Worm (Caenorhabditis elegans) whole organism, L4/young adult: Measurements from ENCODE around the gene irld-45.

Experiments used
- W03F9.2 ChIP-seq: fragments of 150-350 bp; optimal IDR thresholded peaks from 2 replicates; lab custom pipeline; 2014; ENCODE audit warnings: missing biosample characterization, missing genetic modification characterization
- dao-5 ChIP-seq: sonication (generic microtip); optimal IDR thresholded peaks from 2 replicates; lab custom pipeline; 2016; ENCODE audit warnings: missing genotype, missing genetic modification characterization, moderate library complexity, missing compliant biosample characterization
- him-1 ChIP-seq: sonication (generic microtip); optimal IDR thresholded peaks from 2 replicates; lab custom pipeline; 2016; ENCODE audit warnings: missing genotype, missing genetic modification reagents, missing genetic modification characterization, missing compliant biosample characterization

The irld-45 gene

DNA sequence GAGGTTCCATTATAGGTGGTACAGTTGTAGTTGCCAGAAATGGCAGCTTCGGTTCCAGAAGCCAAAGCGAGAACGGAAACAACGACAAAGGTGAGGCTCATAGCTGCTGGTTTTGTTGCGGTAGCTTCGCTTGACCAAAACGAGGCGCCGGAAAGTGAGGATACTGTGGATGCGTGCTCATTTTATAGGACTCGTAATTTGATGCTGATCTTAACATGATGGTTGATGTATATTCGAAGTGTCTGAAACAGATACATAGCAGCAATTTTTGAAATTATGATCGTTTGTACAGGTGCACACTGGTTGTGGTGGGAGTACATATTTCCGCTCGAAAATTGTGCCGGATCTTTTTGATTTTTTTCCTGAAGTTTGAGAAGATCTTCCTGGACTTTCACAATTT, 17.0 kb upstream of the irld-45 start, which contains the start of gene Y46H3D.8:
Gene Y46H3D.8, minus strand, starts transcription at position 101 of the 400 bp plus-strand sequence.
- TF ChIP-seq him-1 (tag; lab: Kevin White, UChicago) (no peak), W03F9.2 (tag; lab: Kevin White, UChicago) (no peak), dao-5 (no peak)

DNA sequence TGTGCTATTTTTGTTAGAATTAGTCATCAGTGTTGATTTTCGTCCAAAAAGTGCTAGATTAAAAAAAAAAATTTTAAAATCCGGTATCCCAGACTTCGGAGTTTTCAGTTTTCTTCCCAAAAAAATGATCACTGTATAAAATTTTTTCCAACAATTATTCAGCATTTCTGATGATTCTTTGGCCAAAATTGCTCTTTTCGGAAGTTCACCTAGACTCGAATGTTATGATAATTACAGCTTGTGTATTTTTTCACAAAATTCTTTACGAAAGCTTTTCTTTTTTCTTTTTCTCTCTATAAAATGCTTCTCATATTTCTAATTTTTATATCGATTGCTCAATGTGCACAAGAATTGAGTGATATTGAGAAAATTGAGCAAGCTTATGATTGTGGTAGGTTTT, 16.4 kb upstream of the irld-45 start, which contains the start of gene irld-17:
Gene irld-17, plus strand, starts transcription at position 301 of the 400 bp plus-strand sequence.
- no peak for TF ChIP-seq him-1 (tag; lab: Kevin White, UChicago)
- TF ChIP-seq W03F9.2 (tag; lab: Kevin White, UChicago): no peak
- no peak for TF ChIP-seq dao-5

DNA sequence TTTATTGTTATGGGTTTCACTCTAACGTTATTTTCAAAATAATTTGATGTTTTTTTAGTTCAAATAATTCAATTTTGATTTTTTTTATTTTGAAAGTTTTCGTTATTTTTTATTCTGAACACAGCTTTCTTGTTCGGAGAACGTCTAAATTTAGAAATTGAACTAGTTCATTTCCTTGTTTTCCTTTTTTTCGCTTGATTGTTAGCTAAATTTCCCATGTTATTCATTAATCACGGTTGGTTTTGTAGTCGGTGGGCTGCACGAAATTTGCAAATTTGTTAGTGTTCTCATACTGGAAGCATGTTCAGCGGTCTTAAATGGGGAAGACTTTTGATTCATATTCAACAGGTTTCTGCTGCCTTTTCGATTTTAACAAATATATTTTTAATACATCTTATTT, 12.2 kb upstream of the irld-45 start, which contains the start of gene str-222:
Gene str-222, plus strand, starts transcription at position 301 of the 400 bp plus-strand sequence.
- TF ChIP-seq W03F9.2 (tag; lab: Kevin White, UChicago) (no peak), dao-5 (no peak), him-1 (tag; lab: Kevin White, UChicago) (no peak)

DNA sequence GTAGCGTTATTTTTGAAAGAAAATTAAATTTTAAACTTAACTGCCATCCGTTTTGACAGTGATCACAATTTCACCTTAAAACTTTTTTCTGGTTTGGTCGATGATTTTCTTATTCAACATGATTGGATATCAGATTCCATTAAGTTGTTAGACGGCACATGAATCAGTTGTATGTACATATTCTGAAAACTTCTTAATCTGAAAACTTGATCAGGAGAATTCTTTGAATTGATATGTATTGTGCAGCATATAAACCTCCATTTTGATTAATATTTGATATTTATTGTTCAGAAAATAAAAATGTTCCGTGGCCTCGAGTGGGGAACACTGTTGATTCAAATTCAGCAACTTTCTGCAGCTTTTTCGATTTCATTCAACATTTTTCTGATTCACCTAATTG, 8.1 kb upstream of the irld-45 start, which contains the start of gene str-221:
Gene str-221, plus strand, starts transcription at position 301 of the 400 bp plus-strand sequence.
- TF ChIP-seq him-1 (tag; lab: Kevin White, UChicago): no peak

DNA sequence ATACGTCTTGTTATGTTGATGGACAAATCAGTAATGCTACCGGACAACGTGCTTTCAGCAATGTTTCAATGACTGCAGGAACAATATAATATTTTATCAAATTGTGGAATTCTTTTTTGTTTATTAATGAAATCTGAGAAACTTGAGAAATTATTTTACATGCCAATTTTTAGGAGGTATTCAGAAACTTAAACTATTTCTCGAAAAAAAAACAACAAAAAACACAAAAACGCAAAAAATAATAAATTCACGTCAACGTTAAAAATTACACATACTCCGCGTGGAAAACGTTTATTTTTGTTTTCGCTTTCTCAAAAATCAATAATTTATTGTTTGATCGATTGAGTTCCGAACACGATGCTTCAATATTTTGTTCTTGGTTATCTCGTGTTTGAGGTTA, 5.9 kb upstream of the irld-45 start, which contains the start of gene Y46H3D.1:
Gene Y46H3D.1, plus strand, starts transcription at position 301 of the 400 bp plus-strand sequence.
- TF ChIP-seq him-1 (tag; lab: Kevin White, UChicago) (no peak), dao-5 (no peak), W03F9.2 (tag; lab: Kevin White, UChicago) (no peak)

DNA sequence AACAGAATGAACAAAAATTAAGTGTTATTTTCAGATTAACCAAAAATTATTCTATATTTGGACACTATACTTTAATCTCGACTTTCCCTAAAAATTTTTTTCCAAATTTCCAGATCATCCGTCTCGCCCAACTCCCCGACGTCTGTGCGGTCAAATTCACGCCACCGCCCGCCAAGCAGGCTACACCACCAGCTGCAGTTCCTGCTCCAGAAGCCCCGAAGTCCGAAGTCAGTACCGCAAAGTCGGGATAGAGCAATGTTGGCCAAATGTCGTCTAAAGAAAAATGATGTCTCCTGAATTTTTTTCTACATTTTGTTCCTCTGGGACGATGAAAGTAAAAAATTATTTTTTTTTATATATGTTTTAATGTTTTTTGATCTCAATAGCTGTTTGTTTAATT, 5.3 kb upstream of the irld-45 start:
- no peak for TF ChIP-seq dao-5
- no peak for TF ChIP-seq him-1 (tag; lab: Kevin White, UChicago)
- TF ChIP-seq W03F9.2 (tag; lab: Kevin White, UChicago): no peak

DNA sequence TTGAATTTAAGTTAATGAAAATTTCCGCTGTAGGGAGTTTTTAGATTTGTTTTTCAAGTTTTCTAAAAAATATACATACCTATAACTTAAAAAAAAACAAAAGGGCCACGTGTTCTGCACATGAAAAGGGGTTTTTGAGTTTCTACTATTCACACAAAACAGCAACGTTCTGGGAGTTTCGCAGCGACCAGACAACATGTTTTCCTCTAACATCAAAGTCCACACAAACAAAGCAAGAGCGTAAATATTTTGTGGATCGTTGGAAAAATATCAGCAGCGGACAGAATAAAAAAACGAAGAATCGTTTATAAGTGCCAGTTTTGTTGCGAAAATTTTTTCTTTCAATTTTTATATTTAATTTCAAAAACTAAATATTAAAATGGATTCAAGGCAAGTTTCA, 4.2 kb upstream of the irld-45 start, which contains the start of gene alh-2:
Gene alh-2, plus strand, starts transcription at position 284 of the 400 bp plus-strand sequence.
- TF ChIP-seq him-1 (tag; lab: Kevin White, UChicago) (no peak), dao-5 (no peak), W03F9.2 (tag; lab: Kevin White, UChicago) (no peak)

DNA sequence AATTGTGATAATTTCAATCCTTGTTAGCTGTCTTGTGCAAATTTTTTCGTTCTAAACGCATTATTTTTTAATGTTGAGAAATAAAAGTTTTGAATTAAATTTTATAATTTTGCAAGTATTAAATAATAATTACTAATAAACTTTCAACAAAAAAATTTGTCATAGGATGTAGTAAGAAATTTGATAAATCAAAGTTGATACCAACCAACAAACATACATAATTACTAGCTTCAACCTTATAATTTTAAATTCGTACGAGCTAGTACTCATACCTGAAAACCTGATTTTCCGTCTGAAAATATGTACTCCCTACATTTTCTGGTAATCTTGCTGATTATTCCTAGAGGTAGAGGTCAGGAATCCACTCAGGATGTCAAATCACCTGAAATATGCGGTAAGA, 2.9 kb downstream of the irld-45 start, which contains the start of gene irld-44:
Gene irld-44, plus strand, starts transcription at position 301 of the 400 bp plus-strand sequence.
- no peak for TF ChIP-seq him-1 (tag; lab: Kevin White, UChicago)
- no peak for TF ChIP-seq dao-5
- TF ChIP-seq W03F9.2 (tag; lab: Kevin White, UChicago): no peak

DNA sequence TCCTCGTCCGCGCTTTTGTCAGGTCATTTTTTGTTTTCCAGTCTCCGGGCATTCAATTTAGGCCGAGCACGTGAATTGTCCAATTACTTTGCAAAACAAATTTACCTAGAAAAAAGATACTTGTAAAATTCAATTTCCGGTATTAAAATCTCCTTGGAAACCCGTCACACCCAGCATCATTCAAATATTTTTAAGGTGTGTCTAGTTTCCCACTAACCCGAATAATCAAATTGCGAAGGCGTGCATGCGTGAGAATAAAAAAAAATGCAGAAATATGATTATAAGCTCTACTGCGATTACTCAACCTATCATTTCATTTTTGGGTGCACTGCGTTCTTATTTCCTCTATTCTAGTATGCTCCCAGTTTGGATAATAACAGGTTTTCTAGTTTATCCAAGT, 6.7 kb downstream of the irld-45 start, which contains the start of gene irld-11:
Gene irld-11, plus strand, starts transcription at position 301 of the 400 bp plus-strand sequence.
- no peak for TF ChIP-seq him-1 (tag; lab: Kevin White, UChicago)
- TF ChIP-seq W03F9.2 (tag; lab: Kevin White, UChicago): no peak
- no peak for TF ChIP-seq dao-5

DNA sequence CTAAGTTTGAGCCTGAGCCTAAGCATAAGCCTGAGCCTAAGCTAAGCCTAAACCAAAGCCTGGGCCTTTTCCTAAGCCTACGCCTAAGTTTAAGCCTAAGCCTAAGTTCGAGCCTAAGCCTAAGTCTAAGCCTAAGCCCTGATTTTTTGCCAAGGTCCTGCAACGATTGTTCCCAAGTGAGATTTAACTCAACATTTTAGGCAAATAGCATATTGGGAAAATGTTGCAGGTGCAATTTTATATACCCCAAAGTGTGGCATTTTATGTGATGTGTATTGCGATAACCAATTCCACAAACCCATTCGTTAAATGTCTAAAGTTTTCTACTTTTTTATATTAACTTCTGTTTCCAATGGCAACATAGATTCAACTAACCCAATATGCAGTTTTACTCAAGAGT, 14.2 kb downstream of the irld-45 start, which contains the start of gene irld-40:
Gene irld-40, plus strand, starts transcription at position 301 of the 400 bp plus-strand sequence.
- TF ChIP-seq W03F9.2 (tag; lab: Kevin White, UChicago): no peak
- TF ChIP-seq dao-5: no peak
- TF ChIP-seq him-1 (tag; lab: Kevin White, UChicago): no peak

DNA sequence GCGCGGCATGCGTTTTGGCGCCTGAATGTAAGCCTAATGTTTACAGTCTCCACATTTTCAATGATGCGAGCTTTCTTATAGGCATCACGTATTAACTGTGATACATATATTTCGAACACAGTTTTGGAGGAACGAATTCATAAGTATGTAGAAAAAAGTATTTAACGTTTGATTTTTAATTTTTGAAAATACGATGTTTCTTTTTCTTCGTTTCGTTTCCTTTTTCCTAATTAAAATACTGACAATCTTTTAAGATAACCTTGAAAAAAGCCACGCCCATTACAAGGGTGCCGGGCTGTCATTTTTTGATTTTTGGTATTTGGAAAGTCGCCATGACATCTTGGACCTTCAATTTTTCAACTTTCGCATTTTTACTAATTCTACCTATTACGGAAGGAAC, 16.8 kb downstream of the irld-45 start, which contains the start of gene K04F1.9:
Gene K04F1.9, plus strand, starts transcription at position 301 of the 400 bp plus-strand sequence.
- TF ChIP-seq W03F9.2 (tag; lab: Kevin White, UChicago) (no peak), him-1 (tag; lab: Kevin White, UChicago) (no peak), dao-5 (no peak)

DNA sequence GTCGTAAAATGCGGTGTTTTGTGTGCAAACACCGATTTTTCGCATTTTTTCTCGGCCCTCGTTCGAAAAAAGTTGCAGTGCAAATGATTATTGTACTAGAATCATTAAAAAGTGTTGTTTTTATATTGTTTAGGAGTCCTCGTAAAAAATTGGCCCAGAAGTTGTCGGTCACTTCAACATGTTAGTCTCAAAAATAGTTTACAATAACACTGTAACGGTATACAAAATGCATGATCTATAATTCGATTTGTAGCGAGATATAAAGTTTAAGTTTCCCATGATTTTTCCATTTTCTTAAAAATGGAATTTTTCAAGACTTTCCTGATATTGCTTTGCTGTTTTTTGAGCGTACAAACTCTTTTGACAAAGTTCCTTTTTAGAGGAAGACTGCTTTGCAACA, 18.8 kb downstream of the irld-45 start, which contains the start of gene K04F1.8:
Gene K04F1.8, plus strand, starts transcription at position 301 of the 400 bp plus-strand sequence.
- TF ChIP-seq him-1 (tag; lab: Kevin White, UChicago): no peak
- no peak for TF ChIP-seq dao-5
- no peak for TF ChIP-seq W03F9.2 (tag; lab: Kevin White, UChicago)

DNA sequence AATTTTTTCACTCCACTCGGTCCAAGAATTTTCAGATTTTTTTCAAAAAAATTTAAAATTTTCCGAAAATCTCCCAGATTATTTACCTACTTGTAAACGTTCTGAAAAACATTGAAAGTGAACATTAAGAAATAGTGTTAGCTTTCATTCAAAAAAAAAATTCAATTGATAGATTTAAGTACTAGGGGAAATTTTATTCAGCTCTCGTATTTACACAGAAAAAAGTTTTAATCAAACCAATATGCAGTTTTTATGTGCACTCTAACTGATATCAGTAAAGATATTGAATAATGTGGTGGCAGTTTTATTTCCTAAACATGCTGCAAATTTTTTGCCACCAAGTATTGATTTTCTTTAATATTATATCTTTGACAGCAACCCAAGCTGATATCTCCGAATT, 20.1 kb downstream of the irld-45 start, which contains the start of gene irld-42:
Gene irld-42, plus strand, starts transcription at position 301 of the 400 bp plus-strand sequence.
- no peak for TF ChIP-seq him-1 (tag; lab: Kevin White, UChicago)
- no peak for TF ChIP-seq W03F9.2 (tag; lab: Kevin White, UChicago)
- no peak for TF ChIP-seq dao-5

DNA sequence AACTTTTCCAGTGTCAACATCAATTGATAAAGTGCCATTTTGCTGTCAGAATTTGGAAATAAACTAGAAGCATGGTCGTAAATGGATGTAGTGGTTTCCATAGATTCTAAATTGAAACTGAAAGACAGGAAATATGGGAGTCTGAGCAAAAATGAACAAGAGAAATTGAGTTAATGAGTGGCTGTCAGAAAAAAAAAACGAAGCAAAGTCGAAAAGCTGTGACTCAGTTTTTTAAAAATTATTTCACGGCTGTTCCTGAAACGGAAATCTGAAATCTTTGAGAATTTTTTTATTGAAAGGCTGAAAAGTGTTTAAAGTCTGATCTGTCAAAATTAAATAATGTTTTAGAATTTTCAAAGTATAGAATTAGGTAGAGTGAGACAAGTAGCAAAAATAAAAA, 30.1 kb downstream of the irld-45 start, which contains the start of gene srw-98:
Gene srw-98, minus strand, starts transcription at position 101 of the 400 bp plus-strand sequence.
- TF ChIP-seq him-1 (tag; lab: Kevin White, UChicago) (no peak), dao-5 (no peak), W03F9.2 (tag; lab: Kevin White, UChicago) (no peak)
